Worm (Caenorhabditis elegans) whole organism, young adult: ENCODE measurements around the gene Y39A1A.3.

ENCODE experiments used
- F10E7.11 ChIP-seq: sonication (generic microtip); optimal IDR thresholded peaks from 2 replicates; lab custom pipeline; 2017; ENCODE audit warnings: mild to moderate bottlenecking, missing genetic modification characterization, moderate library complexity, missing compliant biosample characterization
- F52B5.7 ChIP-seq: sonication (generic microtip); optimal IDR thresholded peaks from 2 replicates; lab custom pipeline; 2016; ENCODE audit warnings: mild to moderate bottlenecking, missing genetic modification characterization, missing compliant biosample characterization
- F57C9.4 ChIP-seq: sonication (generic microtip); optimal IDR thresholded peaks from 2 replicates; lab custom pipeline; 2017; ENCODE audit warnings: mild to moderate bottlenecking, missing genetic modification characterization, missing compliant biosample characterization
- K11D2.4 ChIP-seq: fragments of 200-800 bp; sonication (Bioruptor generic); IDR thresholded peaks from 2 replicates; pipeline ENCODE4 v1.3.6; 2022; ENCODE audit warnings: missing genetic modification reagents, missing genetic modification characterization, missing compliant biosample characterization
- T07F8.4 ChIP-seq: sonication (generic microtip); optimal IDR thresholded peaks from 2 replicates; lab custom pipeline; 2016; ENCODE audit warnings: mild to moderate bottlenecking, missing genetic modification characterization, moderate library complexity, missing compliant biosample characterization
- T26A5.8 ChIP-seq: sonication (generic microtip); optimal IDR thresholded peaks from 2 replicates; lab custom pipeline; 2016; ENCODE audit warnings: missing genetic modification characterization, missing compliant biosample characterization
- Y56A3A.18 ChIP-seq: fragments of 200-800 bp; sonication (Bioruptor generic); IDR thresholded peaks from 2 replicates; pipeline ENCODE4 v1.3.6; 2022; ENCODE audit warnings: missing genetic modification reagents, missing genetic modification characterization, missing compliant biosample characterization
- Y79H2A.3 ChIP-seq: fragments of 200-800 bp; sonication (Bioruptor generic); conservative IDR thresholded peaks from 2 replicates; pipeline ENCODE4 v1.3.6; 2022; ENCODE audit warnings: missing genetic modification reagents, missing genetic modification characterization, missing compliant biosample characterization
- aptf-3 ChIP-seq: fragments of 200-800 bp; sonication (Bioruptor generic); IDR thresholded peaks from 2 replicates; pipeline ENCODE4 v1.3.6; 2022; ENCODE audit warnings: missing genetic modification characterization, missing compliant biosample characterization
- attf-5 ChIP-seq: fragments of 200-800 bp; sonication (Bioruptor generic); optimal IDR thresholded peaks from 2 replicates; lab custom pipeline; 2018; ENCODE audit warnings: mild to moderate bottlenecking, missing genetic modification characterization, missing compliant biosample characterization
- bed-2 ChIP-seq: fragments of 200-800 bp; sonication (Bioruptor generic); IDR thresholded peaks from 2 replicates; pipeline ENCODE4 v1.3.6; 2022; ENCODE audit warnings: missing genetic modification reagents, missing genetic modification characterization, missing compliant biosample characterization
- ccch-3 ChIP-seq: fragments of 200-800 bp; sonication (Bioruptor generic); optimal IDR thresholded peaks from 2 replicates; lab custom pipeline; 2018; ENCODE audit warnings: mild to moderate bottlenecking, missing genetic modification characterization, missing compliant biosample characterization
- cebp-2 ChIP-seq: fragments of 200-800 bp; sonication (Bioruptor generic); IDR thresholded peaks from 2 replicates; pipeline ENCODE4 v1.3.6; 2022; ENCODE audit warnings: missing genetic modification characterization, missing compliant biosample characterization
- ceh-40 ChIP-seq: fragments of 200-800 bp; sonication (Bioruptor generic); IDR thresholded peaks from 2 replicates; pipeline ENCODE4 v1.3.6; 2022; ENCODE audit warnings: missing genetic modification characterization, missing compliant biosample characterization
- die-1 ChIP-seq: sonication (generic microtip); optimal IDR thresholded peaks from 2 replicates; lab custom pipeline; 2016; ENCODE audit warnings: missing genotype, mild to moderate bottlenecking, missing genetic modification characterization, missing compliant biosample characterization
- dox-1 ChIP-seq: fragments of 200-800 bp; sonication (Bioruptor generic); IDR thresholded peaks from 2 replicates; pipeline ENCODE4 v1.3.6; 2022; ENCODE audit warnings: missing genetic modification reagents, missing genetic modification characterization, missing compliant biosample characterization
- dpl-1 ChIP-seq: fragments of 150-350 bp; optimal IDR thresholded peaks from 2 replicates; lab custom pipeline; 2014; ENCODE audit warnings: missing biosample characterization, missing genetic modification reagents, missing genetic modification characterization
- efl-1 ChIP-seq: fragments of 150-350 bp; optimal IDR thresholded peaks from 2 replicates; lab custom pipeline; 2014; ENCODE audit warnings: missing biosample characterization, missing genetic modification reagents, missing genetic modification characterization
- egl-18 ChIP-seq: fragments of 200-800 bp; sonication (Bioruptor generic); IDR thresholded peaks from 2 replicates; pipeline ENCODE4 v1.3.6; 2022; ENCODE audit warnings: missing genetic modification reagents, missing genetic modification characterization, missing compliant biosample characterization
- him-1 ChIP-seq: sonication (generic microtip); optimal IDR thresholded peaks from 2 replicates; lab custom pipeline; 2016; ENCODE audit warnings: missing genotype, missing genetic modification reagents, missing genetic modification characterization, missing compliant biosample characterization
- hlh-26 ChIP-seq: fragments of 200-800 bp; sonication (Bioruptor generic); conservative IDR thresholded peaks from 2 replicates; pipeline ENCODE4 v1.3.6; 2022; ENCODE audit warnings: missing genetic modification reagents, missing genetic modification characterization, missing compliant biosample characterization
- hmg-1.2 ChIP-seq: fragments of 200-800 bp; sonication (Bioruptor generic); IDR thresholded peaks from 2 replicates; pipeline ENCODE4 v1.3.6; 2022; ENCODE audit warnings: missing genetic modification reagents, missing genetic modification characterization, missing compliant biosample characterization
- hmg-20 ChIP-seq: fragments of 200-800 bp; sonication (Bioruptor generic); IDR thresholded peaks from 2 replicates; pipeline ENCODE4 v1.3.6; 2022; ENCODE audit warnings: missing genetic modification reagents, missing genetic modification characterization, missing compliant biosample characterization
- let-526 ChIP-seq: fragments of 200-800 bp; sonication (Bioruptor generic); IDR thresholded peaks from 2 replicates; pipeline ENCODE4 v1.3.6; 2022; ENCODE audit warnings: missing genetic modification reagents, missing genetic modification characterization, missing compliant biosample characterization
- lin-35 ChIP-seq, 3 experiments: fragments of 150-350 bp in 2 of 3; sonication (generic microtip) in 1 of 3; optimal IDR thresholded peaks; 2 replicates each; lab custom pipeline; 2014 to 2018; ENCODE audit warnings: missing biosample characterization in 3 of 3, missing genetic modification characterization in 3 of 3, missing genetic modification reagents in 3 of 3
- lir-1 ChIP-seq: fragments of 200-800 bp; sonication (Bioruptor generic); conservative IDR thresholded peaks from 2 replicates; pipeline ENCODE4 v1.3.6; 2022; ENCODE audit warnings: missing genetic modification reagents, missing genetic modification characterization, missing compliant biosample characterization
- madf-10 ChIP-seq: sonication (generic microtip); optimal IDR thresholded peaks from 2 replicates; lab custom pipeline; 2016; ENCODE audit warnings: mild to moderate bottlenecking, missing genetic modification characterization, missing compliant biosample characterization
- madf-3 ChIP-seq: fragments of 200-800 bp; sonication (Bioruptor generic); IDR thresholded peaks from 2 replicates; pipeline ENCODE4 v1.3.6; 2022; ENCODE audit warnings: missing genetic modification reagents, missing genetic modification characterization, missing compliant biosample characterization
- mes-4 ChIP-seq: sonication (generic microtip); optimal IDR thresholded peaks from 2 replicates; lab custom pipeline; 2016; ENCODE audit warnings: missing genotype, missing genetic modification characterization, missing compliant biosample characterization
- nfya-2 ChIP-seq: fragments of 200-800 bp; sonication (Bioruptor generic); IDR thresholded peaks from 2 replicates; pipeline ENCODE4 v1.3.6; 2022; ENCODE audit warnings: missing genetic modification reagents, missing genetic modification characterization, missing compliant biosample characterization
- nfyb-1 ChIP-seq: fragments of 200-800 bp; sonication (Bioruptor generic); IDR thresholded peaks from 2 replicates; pipeline ENCODE4 v1.3.6; 2022; ENCODE audit warnings: missing genetic modification reagents, missing genetic modification characterization, missing compliant biosample characterization
- nhr-179 ChIP-seq: sonication (generic microtip); optimal IDR thresholded peaks from 2 replicates; lab custom pipeline; 2016; ENCODE audit warnings: mild to moderate bottlenecking, missing genetic modification characterization, missing compliant biosample characterization
- nhr-90 ChIP-seq: sonication (generic microtip); optimal IDR thresholded peaks from 2 replicates; lab custom pipeline; 2016; ENCODE audit warnings: missing genotype, mild to moderate bottlenecking, missing genetic modification characterization, missing compliant biosample characterization
- pha-4 ChIP-seq: fragments of 150-350 bp; sonication (generic microtip); optimal IDR thresholded peaks from 2 replicates; lab custom pipeline; 2014; ENCODE audit warnings: missing biosample characterization, missing genetic modification reagents, missing genetic modification characterization
- rcor-1 ChIP-seq: fragments of 200-800 bp; sonication (Bioruptor generic); IDR thresholded peaks from 2 replicates; pipeline ENCODE4 v1.3.6; 2022; ENCODE audit warnings: missing genetic modification reagents, missing genetic modification characterization, missing compliant biosample characterization
- rec-8 ChIP-seq, 2 experiments: sonication (generic microtip); optimal IDR thresholded peaks; 2 replicates each; lab custom pipeline; 2016; ENCODE audit warnings: mild to moderate bottlenecking in 2 of 2, missing genetic modification characterization in 2 of 2, missing genetic modification reagents in 2 of 2, missing genotype in 2 of 2, missing biosample characterization in 1 of 2, missing compliant biosample characterization in 1 of 2, moderate library complexity in 1 of 2
- repo-1 ChIP-seq: sonication (generic microtip); optimal IDR thresholded peaks from 2 replicates; lab custom pipeline; 2017; ENCODE audit warnings: mild to moderate bottlenecking, missing genetic modification characterization, missing compliant biosample characterization
- rpc-1 ChIP-seq, 2 experiments: fragments of 150-350 bp in 1 of 2; sonication (generic microtip) in 1 of 2; optimal IDR thresholded peaks; 2 replicates each; lab custom pipeline; 2014 to 2018; ENCODE audit warnings: missing biosample characterization in 1 of 2, missing genetic modification characterization in 1 of 2, missing genetic modification reagents in 1 of 2, missing genotype in 1 of 2
- sdz-38 ChIP-seq: sonication (generic microtip); optimal IDR thresholded peaks from 2 replicates; lab custom pipeline; 2016; ENCODE audit warnings: missing genotype, missing genetic modification characterization, missing compliant biosample characterization
- snpc-1.1 ChIP-seq: sonication (generic microtip); optimal IDR thresholded peaks from 2 replicates; lab custom pipeline; 2017; ENCODE audit warnings: missing genetic modification characterization, mild to moderate bottlenecking, missing compliant biosample characterization, antibody characterized with exemption, moderate library complexity, missing genotype, missing genetic modification reagents; ENCODE audit not compliant: insufficient read depth
- snpc-4 ChIP-seq, 5 experiments: fragments of 150-350 bp in 1 of 5; sonication (generic microtip) in 4 of 5; optimal IDR thresholded peaks; 2 replicates each; lab custom pipeline; 2014 to 2018; ENCODE audit warnings: missing genetic modification characterization in 5 of 5, missing biosample characterization in 3 of 5, antibody characterized with exemption in 2 of 5, mild to moderate bottlenecking in 2 of 5, missing compliant biosample characterization in 2 of 5, missing genotype in 2 of 5, moderate library complexity in 2 of 5, missing genetic modification reagents in 1 of 5
- tlf-1 ChIP-seq: fragments of 200-800 bp; sonication (Bioruptor generic); optimal IDR thresholded peaks from 2 replicates; lab custom pipeline; 2018; ENCODE audit warnings: mild to moderate bottlenecking, missing genetic modification characterization, missing compliant biosample characterization
- zfh-2 ChIP-seq: fragments of 200-800 bp; sonication (Bioruptor generic); conservative IDR thresholded peaks from 2 replicates; pipeline ENCODE4 v1.3.6; 2022; ENCODE audit warnings: missing genetic modification reagents, missing genetic modification characterization, missing compliant biosample characterization
- ztf-26 ChIP-seq: sonication (generic microtip); optimal IDR thresholded peaks from 2 replicates; lab custom pipeline; 2017; ENCODE audit warnings: missing genetic modification characterization, missing compliant biosample characterization
- ztf-28 ChIP-seq: fragments of 200-800 bp; sonication (Bioruptor generic); IDR thresholded peaks from 2 replicates; pipeline ENCODE4 v1.3.6; 2022; ENCODE audit warnings: missing genetic modification reagents, missing genetic modification characterization, missing compliant biosample characterization
- ztf-6 ChIP-seq: fragments of 200-800 bp; sonication (Bioruptor generic); IDR thresholded peaks from 2 replicates; pipeline ENCODE4 v1.3.6; 2022; ENCODE audit warnings: missing genetic modification reagents, missing genetic modification characterization, missing compliant biosample characterization

Gene Y39A1A.3

ce11 chrIII:10624564-10624963 is 28.3 kb upstream of the Y39A1A.3 start (continued):
- TF ChIP-seq dpl-1 (GFP tag; lab: Kevin White, UChicago) (no peak), repo-1 (tag; lab: Kevin White, UChicago) (peak; percentile 18), Y56A3A.18 (GFP tag; lab: Robert Waterston, UW) (0 out of 2 replicates have a peak, but pooled peaks have one; percentile 21), pha-4 (tag; lab: Kevin White, UChicago) (no peak), K11D2.4 (0 out of 2 replicates have a peak, but pooled peaks have one; percentile 36), rcor-1 (GFP tag; lab: Robert Waterston, UW) (peak; percentile 51; the same call in 1 of the 2 replicates), zfh-2 (GFP tag; lab: Robert Waterston, UW) (peak; percentile 55; the same call in 1 of the 2 replicates), Y79H2A.3 (GFP tag; lab: Robert Waterston, UW) (0 out of 2 replicates have a peak, but pooled peaks have one; percentile 59), madf-10 (tag; lab: Kevin White, UChicago) (peak; percentile 39), madf-3 (GFP tag; lab: Robert Waterston, UW) (peak; percentile 83), nfya-2 (GFP tag; lab: Robert Waterston, UW) (0 out of 2 replicates have a peak, but pooled peaks have one; percentile 8), F57C9.4 (tag; lab: Kevin White, UChicago) (no peak), rpc-1 (optimal IDR thresholded peaks at IDR 0.05; lab: Kevin White, UChicago) (peak; percentile 71), rpc-1 (tag; optimal IDR thresholded peaks at IDR 0.05; lab: Kevin White, UChicago) (peak; percentile 85), T26A5.8 (no peak), efl-1 (peak; percentile 5), lin-35 (GFP tag; optimal IDR thresholded peaks at IDR 0.05; lab: Kevin White, UChicago) (peak in 1 of 3 experiments; percentile 41), hmg-1.2 (GFP tag; lab: Robert Waterston, UW) (peak; percentile 67), him-1 (tag; lab: Kevin White, UChicago) (peak; percentile 42), cebp-2 (GFP tag; lab: Robert Waterston, UW) (0 out of 2 replicates have a peak, but pooled peaks have one; percentile 45), mes-4 (no peak), ztf-26 (tag; lab: Kevin White, UChicago) (peak; percentile 53), sdz-38 (no peak), ztf-28 (GFP tag; lab: Robert Waterston, UW) (0 out of 2 replicates have a peak, but pooled peaks have one; percentile 39), let-526 (GFP tag; lab: Robert Waterston, UW) (peak; percentile 66; the same call in 1 of the 2 replicates), nhr-90 (tag; lab: Kevin White, UChicago) (peak; percentile 75), attf-5 (peak; percentile 58), hmg-20 (peak; percentile 31; the same call in 1 of the 2 replicates), nhr-179 (tag; lab: Kevin White, UChicago) (no peak), F10E7.11 (peak; percentile 51), dox-1 (GFP tag; lab: Robert Waterston, UW) (peak; percentile 88), nfyb-1 (GFP tag; lab: Robert Waterston, UW) (peak; percentile 80), hlh-26 (GFP tag; lab: Robert Waterston, UW) (no peak), egl-18 (GFP tag; lab: Robert Waterston, UW) (no peak), ceh-40 (GFP tag; lab: Robert Waterston, UW) (0 out of 2 replicates have a peak, but pooled peaks have one; percentile 62), ccch-3 (GFP tag; lab: Kevin White, UChicago) (no peak), rec-8 (tag; optimal IDR thresholded peaks at IDR 0.05; lab: Kevin White, UChicago) (peak; percentile 59 to 73), bed-2 (GFP tag; lab: Robert Waterston, UW) (no peak), snpc-4 (GFP tag; optimal IDR thresholded peaks at IDR 0.05; lab: Kevin White, UChicago) (peak; percentile 32), snpc-4 (tag; optimal IDR thresholded peaks at IDR 0.05; lab: Kevin White, UChicago) (peak in 3 of 4 experiments; percentile 16 to 37 (median 28)), aptf-3 (GFP tag; lab: Robert Waterston, UW) (0 out of 2 replicates have a peak, but pooled peaks have one; percentile 68), lir-1 (GFP tag; lab: Robert Waterston, UW) (peak; percentile 68), T07F8.4 (tag; lab: Kevin White, UChicago) (peak; percentile 70), tlf-1 (peak; percentile 15), die-1 (tag; lab: Kevin White, UChicago) (peak; percentile 75), snpc-1.1 (tag; lab: Kevin White, UChicago) (peak; percentile 50), F52B5.7 (tag; lab: Kevin White, UChicago) (peak; percentile 45), ztf-6 (GFP tag; lab: Robert Waterston, UW) (no peak)
